Fruit fly (Drosophila melanogaster): ENCODE results near the gene ppk18.

ppk18 gene

dm6 chr2L:9731269-9731668 is 39.5 kb downstream of the ppk18 start (continued):
- TF ChIP-seq otp (GFP tag; IDR thresholded peaks at IDR 0.05) = no peak
- TF ChIP-seq CG6254 (GFP tag; optimal IDR thresholded peaks at IDR 0.05) = no peak
- TF ChIP-seq CG18599 (GFP tag; optimal IDR thresholded peaks at IDR 0.05) = no peak
- TF ChIP-seq CG9215 (GFP tag; IDR thresholded peaks at IDR 0.05) = no peak
- TF ChIP-seq CG8281 (tag; optimal IDR thresholded peaks at IDR 0.05) = no peak
- no peak for TF ChIP-seq fu2 (GFP tag; optimal IDR thresholded peaks at IDR 0.05)
- TF ChIP-seq CG14667 (GFP tag; IDR thresholded peaks at IDR 0.05) = no peak
- TF ChIP-seq cg (GFP tag; optimal IDR thresholded peaks at IDR 0.05) = peak; percentile 37
- TF ChIP-seq Nf-YC (tag; optimal IDR thresholded peaks at IDR 0.05) = no peak
- no peak for TF ChIP-seq CG11247 (GFP tag; IDR thresholded peaks at IDR 0.05)
- TF ChIP-seq da (GFP tag; optimal IDR thresholded peaks at IDR 0.05) = no peak
- no peak for TF ChIP-seq Gsc (GFP tag; IDR thresholded peaks at IDR 0.05)
- no peak for TF ChIP-seq CG12219 (GFP tag; optimal IDR thresholded peaks at IDR 0.05)
- TF ChIP-seq CG18476 (GFP tag; optimal IDR thresholded peaks at IDR 0.05) = no peak
- peak; percentile 17 for TF ChIP-seq pros (GFP tag; optimal IDR thresholded peaks at IDR 0.05)
- TF ChIP-seq pho (GFP tag; optimal IDR thresholded peaks at IDR 0.05) = no peak
- TF ChIP-seq ewg (GFP tag; optimal IDR thresholded peaks at IDR 0.05) = peak; percentile 12
- no peak for TF ChIP-seq Oli (tag; optimal IDR thresholded peaks at IDR 0.05)
- no peak for TF ChIP-seq danr (GFP tag; IDR thresholded peaks at IDR 0.05)
- peak; percentile 4 for TF ChIP-seq CG17829 (tag; optimal IDR thresholded peaks at IDR 0.05)
- no peak for TF ChIP-seq jumu (GFP tag; optimal IDR thresholded peaks at IDR 0.05)
- TF ChIP-seq grau (tag; optimal IDR thresholded peaks at IDR 0.05) = no peak
- no peak for TF ChIP-seq Hey (tag; optimal IDR thresholded peaks at IDR 0.05)
- TF ChIP-seq Poxn (GFP tag; IDR thresholded peaks at IDR 0.05) = no peak
- TF ChIP-seq Rx (GFP tag; IDR thresholded peaks at IDR 0.05) = no peak
- TF ChIP-seq Drgx (GFP tag; IDR thresholded peaks at IDR 0.05) = no peak
- TF ChIP-seq Hr78 (GFP tag; optimal IDR thresholded peaks at IDR 0.05) = peak in 1 of 2 experiments; percentile 23
- TF ChIP-seq CG8478 (optimal IDR thresholded peaks at IDR 0.05) = peak; percentile 95
- TF ChIP-seq CG17361 (GFP tag; IDR thresholded peaks at IDR 0.05) = no peak
- TF ChIP-seq nerfin-1 (tag; optimal IDR thresholded peaks at IDR 0.05) = no peak
- no peak for TF ChIP-seq ro (GFP tag; IDR thresholded peaks at IDR 0.05)
- no peak for TF ChIP-seq chn (GFP tag; optimal IDR thresholded peaks at IDR 0.05)
- TF ChIP-seq z (GFP tag; IDR thresholded peaks at IDR 0.05) = 0 out of 3 replicates have a peak, but pooled peaks have one; percentile 7
- no peak for TF ChIP-seq CG6175 (GFP tag; IDR thresholded peaks at IDR 0.05)
- no peak for TF ChIP-seq CG7839 (tag; optimal IDR thresholded peaks at IDR 0.05)
- no peak for TF ChIP-seq CG34376 (GFP tag; optimal IDR thresholded peaks at IDR 0.05)
- no peak for TF ChIP-seq CG13123 (GFP tag; optimal IDR thresholded peaks at IDR 0.05)
- TF ChIP-seq Ravus (GFP tag; IDR thresholded peaks at IDR 0.05) = no peak
- no peak for TF ChIP-seq Eip74EF (GFP tag; optimal IDR thresholded peaks at IDR 0.05)
- TF ChIP-seq MESR4 (GFP tag; optimal IDR thresholded peaks at IDR 0.05) = no peak
- TF ChIP-seq CG10321 (GFP tag; IDR thresholded peaks at IDR 0.05) = 0 out of 2 replicates have a peak, but pooled peaks have one; percentile 23
- TF ChIP-seq CG15696 (tag; optimal IDR thresholded peaks at IDR 0.05) = no peak
- TF ChIP-seq Mad (GFP tag; optimal IDR thresholded peaks at IDR 0.05) = no peak
- no peak for TF ChIP-seq slbo (GFP tag; IDR thresholded peaks at IDR 0.05)
- no peak for TF ChIP-seq klu (GFP tag; IDR thresholded peaks at IDR 0.05)
- TF ChIP-seq B-H1 (GFP tag; IDR thresholded peaks at IDR 0.05) = no peak
- 0 out of 3 replicates have a peak, but pooled peaks have one; percentile 33 for TF ChIP-seq CG6791 (GFP tag; IDR thresholded peaks at IDR 0.05; ENCODE audit: partially characterized antibody)
- no peak for TF ChIP-seq lov (optimal IDR thresholded peaks at IDR 0.05)
- no peak for TF ChIP-seq lov (GFP tag; IDR thresholded peaks at IDR 0.05)
- TF ChIP-seq abd-A (tag; optimal IDR thresholded peaks at IDR 0.05) = no peak
- TF ChIP-seq stwl (tag; optimal IDR thresholded peaks at IDR 0.05) = peak; percentile 87
- peak; percentile 30 for TF ChIP-seq kni (GFP tag; optimal IDR thresholded peaks at IDR 0.05)
